Worm (Caenorhabditis elegans): ENCODE results near the gene Y110A2AR.1.

Gene Y110A2AR.1

ce11 chrII:2922359-2922758, 2.8 kb downstream of the Y110A2AR.1 start:
- TF ChIP-seq nhr-77 (tag; optimal IDR thresholded peaks at IDR 0.05) (no peak), sma-9 (GFP tag; optimal IDR thresholded peaks at IDR 0.05) (no peak), sma-9 (tag; optimal IDR thresholded peaks at IDR 0.05) (no peak), nhr-23 (tag; optimal IDR thresholded peaks at IDR 0.05) (no peak), fos-1 (tag; optimal IDR thresholded peaks at IDR 0.05) (peak; percentile 41), nhr-11 (tag; optimal IDR thresholded peaks at IDR 0.05) (no peak), lin-39 (tag; optimal IDR thresholded peaks at IDR 0.05) (no peak), crh-2 (tag; optimal IDR thresholded peaks at IDR 0.05) (peak; percentile 42), blmp-1 (tag; optimal IDR thresholded peaks at IDR 0.05; ENCODE audit: insufficient read depth) (no peak), unc-62 (GFP tag; optimal IDR thresholded peaks at IDR 0.05) (no peak), sem-4 (tag; optimal IDR thresholded peaks at IDR 0.05) (no peak)

- no peak for TF ChIP-seq zag-1 (tag; optimal IDR thresholded peaks at IDR 0.05)
- TF ChIP-seq ceh-16 (tag; optimal IDR thresholded peaks at IDR 0.05) = no peak
- no peak for TF ChIP-seq gmeb-1 (tag; optimal IDR thresholded peaks at IDR 0.05)
- TF ChIP-seq aly-2 (tag; optimal IDR thresholded peaks at IDR 0.05) = no peak
- TF ChIP-seq unc-55 (GFP tag; optimal IDR thresholded peaks at IDR 0.05) = no peak
- no peak for TF ChIP-seq unc-62 (GFP tag; optimal IDR thresholded peaks at IDR 0.05)
- no peak for TF ChIP-seq elt-3 (tag; optimal IDR thresholded peaks at IDR 0.05)
- TF ChIP-seq lsy-2 (tag; optimal IDR thresholded peaks at IDR 0.05) = no peak
- no peak for TF ChIP-seq elt-1 (tag; optimal IDR thresholded peaks at IDR 0.05)
- TF ChIP-seq sma-9 (GFP tag; optimal IDR thresholded peaks at IDR 0.05) = no peak
- no peak for TF ChIP-seq sma-9 (tag; optimal IDR thresholded peaks at IDR 0.05)
- no peak for TF ChIP-seq snpc-4 (tag; optimal IDR thresholded peaks at IDR 0.05)
- no peak for TF ChIP-seq C34F6.9 (tag; optimal IDR thresholded peaks at IDR 0.05)
- no peak for TF ChIP-seq fos-1 (tag; optimal IDR thresholded peaks at IDR 0.05)
- no peak for TF ChIP-seq nhr-77 (tag; optimal IDR thresholded peaks at IDR 0.05)
- no peak for TF ChIP-seq mbf-1 (tag; optimal IDR thresholded peaks at IDR 0.05)
These were observed 3.3 kb downstream of the Y110A2AR.1 start for ce11 chrII:2922782-2923181.

ce11 chrII:2923617-2924016, 4.1 kb downstream of the Y110A2AR.1 start, which contains the start of gene ZK355.2:
ZK355.2 (plus strand) TSS chrII:2923917.
- no peak for TF ChIP-seq nhr-11 (tag; optimal IDR thresholded peaks at IDR 0.05)
- TF ChIP-seq nhr-10 (tag; optimal IDR thresholded peaks at IDR 0.05) = no peak
- TF ChIP-seq fos-1 (tag; optimal IDR thresholded peaks at IDR 0.05) = peak; percentile 5
- no peak for TF ChIP-seq peb-1 (tag; optimal IDR thresholded peaks at IDR 0.05)

- TF ChIP-seq nhr-12 (tag; optimal IDR thresholded peaks at IDR 0.05) (no peak), crh-2 (tag; optimal IDR thresholded peaks at IDR 0.05) (no peak), mdl-1 (tag; optimal IDR thresholded peaks at IDR 0.05) (no peak), ama-1 (optimal IDR thresholded peaks at IDR 0.05) (no peak)
These were observed 5.5 kb downstream of the Y110A2AR.1 start for ce11 chrII:2925032-2925431.

- TF ChIP-seq ceh-82 (tag; optimal IDR thresholded peaks at IDR 0.05) = no peak
- no peak for TF ChIP-seq ama-1 (optimal IDR thresholded peaks at IDR 0.05)
- TF ChIP-seq peb-1 (tag; optimal IDR thresholded peaks at IDR 0.05) = no peak
- TF ChIP-seq nhr-23 (tag; optimal IDR thresholded peaks at IDR 0.05) = no peak
- TF ChIP-seq C34F6.9 (tag; optimal IDR thresholded peaks at IDR 0.05) = no peak
- TF ChIP-seq nhr-10 (tag; optimal IDR thresholded peaks at IDR 0.05) = no peak
- no peak for TF ChIP-seq nhr-21 (tag; optimal IDR thresholded peaks at IDR 0.05)
- no peak for TF ChIP-seq mab-5 (tag; optimal IDR thresholded peaks at IDR 0.05)
- TF ChIP-seq ZK546.5 (tag; optimal IDR thresholded peaks at IDR 0.05) = no peak
- TF ChIP-seq elt-3 (tag; optimal IDR thresholded peaks at IDR 0.05) = no peak
- TF ChIP-seq nhr-237 (tag; optimal IDR thresholded peaks at IDR 0.05) = no peak
These were observed 6.5 kb downstream of the Y110A2AR.1 start for ce11 chrII:2925806-2926558.

- no peak for TF ChIP-seq peb-1 (tag; optimal IDR thresholded peaks at IDR 0.05)
- no peak for TF ChIP-seq ztf-1 (GFP tag; conservative IDR thresholded peaks at IDR 0.05)
These were observed 8.0 kb downstream of the Y110A2AR.1 start, which contains the start of the genes ZK355.3 and ZK355.8 for ce11 chrII:2927533-2927932. ZK355.3 (minus strand) TSS chrII:2927633. ZK355.8 (plus strand) TSS chrII:2927804.

Data from whole organism, L2 larva.